Worm (Caenorhabditis elegans): ENCODE data around the gene C01G5.3.
A peak's percentile ranks its signal among the peaks of the same experiment; 100 is the strongest.

The C01G5.3 gene

ce11 chrIV:6535908-6536307 is at the start of gene C01G5.3:
Gene C01G5.3 (plus strand): TSS chrIV:6536208.
- TF ChIP-seq klf-2 (GFP tag; conservative IDR thresholded peaks at IDR 0.05) = no peak
- TF ChIP-seq tab-1 (GFP tag; IDR thresholded peaks at IDR 0.05) = no peak

- no peak for TF ChIP-seq flt-1 (GFP tag; IDR thresholded peaks at IDR 0.05)
- no peak for TF ChIP-seq ztf-29 (GFP tag; IDR thresholded peaks at IDR 0.05)
- TF ChIP-seq ref-1 (GFP tag; conservative IDR thresholded peaks at IDR 0.05) = no peak
- TF ChIP-seq klf-2 (GFP tag; conservative IDR thresholded peaks at IDR 0.05) = no peak
- no peak for TF ChIP-seq tab-1 (GFP tag; IDR thresholded peaks at IDR 0.05)
- TF ChIP-seq cog-1 (tag; optimal IDR thresholded peaks at IDR 0.05) = no peak
- no peak for TF ChIP-seq T22C8.4 (GFP tag; IDR thresholded peaks at IDR 0.05)
- TF ChIP-seq ztf-23 (GFP tag; IDR thresholded peaks at IDR 0.05) = no peak
- no peak for TF ChIP-seq med-1 (GFP tag; optimal IDR thresholded peaks at IDR 0.05; ENCODE audit: insufficient read depth)
These were observed 49.0 kb upstream of the C01G5.3 start, which contains the start of gene Y73B6BL.37 for ce11 chrIV:6487047-6487446. Gene Y73B6BL.37 (plus strand): TSS chrIV:6487347.

DNA sequence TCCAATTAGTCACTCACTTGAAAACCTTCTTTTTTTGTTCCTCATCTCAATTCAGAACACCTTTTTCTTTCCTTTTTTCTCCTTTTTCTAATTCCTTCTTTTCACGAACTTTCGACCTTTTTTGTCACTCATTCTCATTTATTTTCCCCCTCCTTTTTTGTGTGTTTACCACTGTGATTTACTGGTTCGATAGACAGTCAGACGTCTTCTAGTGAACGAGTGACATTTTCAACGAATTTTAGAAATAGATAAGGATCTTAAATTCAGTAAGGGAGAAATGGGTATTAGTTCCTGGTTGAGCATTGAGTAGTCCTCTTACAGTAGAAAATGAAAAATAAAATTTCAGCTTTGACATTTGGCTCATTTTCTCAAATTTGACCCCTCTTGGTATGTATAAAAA is 44.1 kb upstream of the C01G5.3 start:
- no peak for TF ChIP-seq flt-1 (GFP tag; IDR thresholded peaks at IDR 0.05)
- TF ChIP-seq ztf-29 (GFP tag; IDR thresholded peaks at IDR 0.05) = no peak
- no peak for TF ChIP-seq ref-1 (GFP tag; conservative IDR thresholded peaks at IDR 0.05)
- no peak for TF ChIP-seq klf-2 (GFP tag; conservative IDR thresholded peaks at IDR 0.05)
- TF ChIP-seq cog-1 (tag; optimal IDR thresholded peaks at IDR 0.05) = no peak
- TF ChIP-seq med-1 (GFP tag; optimal IDR thresholded peaks at IDR 0.05; ENCODE audit: insufficient read depth) = no peak
- TF ChIP-seq tab-1 (GFP tag; IDR thresholded peaks at IDR 0.05) = no peak
- no peak for TF ChIP-seq ztf-23 (GFP tag; IDR thresholded peaks at IDR 0.05)
- TF ChIP-seq T22C8.4 (GFP tag; IDR thresholded peaks at IDR 0.05) = no peak

DNA sequence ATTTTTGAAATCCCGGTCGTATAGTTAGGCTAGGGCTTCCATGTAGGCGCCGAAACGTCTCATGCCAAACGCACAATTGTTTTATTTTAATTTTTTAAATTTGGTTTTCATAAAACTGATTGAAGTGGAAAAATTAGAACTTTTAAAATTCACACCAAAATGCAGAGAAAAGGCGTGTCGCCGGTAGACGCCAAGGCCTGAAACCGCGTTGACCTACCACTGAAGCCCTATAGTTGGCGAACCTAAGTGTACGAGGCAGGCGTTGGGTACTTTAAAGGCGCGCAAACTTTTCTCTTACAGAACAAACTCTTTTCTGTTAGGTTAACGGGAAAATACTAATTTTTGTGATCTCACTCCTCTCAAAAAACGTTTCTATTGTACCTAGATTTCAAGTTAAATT is 42.7 kb upstream of the C01G5.3 start, which contains the start of gene Y73B6BL.44:
Gene Y73B6BL.44, plus strand, starts transcription at position 301 of the 400 bp plus-strand sequence.
- TF ChIP-seq ztf-29 (GFP tag; IDR thresholded peaks at IDR 0.05) (no peak), T22C8.4 (GFP tag; IDR thresholded peaks at IDR 0.05) (no peak), ztf-23 (GFP tag; IDR thresholded peaks at IDR 0.05) (no peak), flt-1 (GFP tag; IDR thresholded peaks at IDR 0.05) (no peak), cog-1 (tag; optimal IDR thresholded peaks at IDR 0.05) (no peak), ref-1 (GFP tag; conservative IDR thresholded peaks at IDR 0.05) (no peak), med-1 (GFP tag; optimal IDR thresholded peaks at IDR 0.05; ENCODE audit: insufficient read depth) (no peak), tab-1 (GFP tag; IDR thresholded peaks at IDR 0.05) (no peak), klf-2 (GFP tag; conservative IDR thresholded peaks at IDR 0.05) (no peak)

- TF ChIP-seq klf-2 (GFP tag; conservative IDR thresholded peaks at IDR 0.05) = no peak
- TF ChIP-seq ztf-29 (GFP tag; IDR thresholded peaks at IDR 0.05) = no peak
- TF ChIP-seq cog-1 (tag; optimal IDR thresholded peaks at IDR 0.05) = no peak
- TF ChIP-seq ref-1 (GFP tag; conservative IDR thresholded peaks at IDR 0.05) = no peak
- no peak for TF ChIP-seq flt-1 (GFP tag; IDR thresholded peaks at IDR 0.05)
- no peak for TF ChIP-seq med-1 (GFP tag; optimal IDR thresholded peaks at IDR 0.05; ENCODE audit: insufficient read depth)
- no peak for TF ChIP-seq tab-1 (GFP tag; IDR thresholded peaks at IDR 0.05)
- no peak for TF ChIP-seq T22C8.4 (GFP tag; IDR thresholded peaks at IDR 0.05)
- TF ChIP-seq ztf-23 (GFP tag; IDR thresholded peaks at IDR 0.05) = no peak
These were observed 39.9 kb upstream of the C01G5.3 start for ce11 chrIV:6496103-6496502.

DNA sequence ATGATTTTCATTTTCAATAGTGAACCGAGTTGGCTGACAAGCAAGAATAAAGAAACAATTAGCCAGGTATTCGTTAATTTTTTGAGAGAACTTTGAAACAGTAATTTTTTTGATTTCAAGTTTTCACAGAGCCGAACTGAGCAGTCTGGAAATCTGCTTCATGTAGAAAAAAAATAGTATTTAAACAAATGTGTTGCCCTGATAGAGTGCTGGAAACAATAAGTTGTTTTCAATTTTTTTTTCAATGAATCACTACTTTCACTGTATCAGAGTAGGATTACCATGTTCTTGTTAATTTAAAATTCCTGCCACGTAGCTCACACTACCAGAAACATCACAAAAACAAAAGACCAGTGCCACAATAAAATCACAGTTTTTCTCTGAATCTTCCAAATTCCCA is 35.6 kb upstream of the C01G5.3 start:
- TF ChIP-seq ref-1 (GFP tag; conservative IDR thresholded peaks at IDR 0.05) (no peak), flt-1 (GFP tag; IDR thresholded peaks at IDR 0.05) (no peak), cog-1 (tag; optimal IDR thresholded peaks at IDR 0.05) (no peak), tab-1 (GFP tag; IDR thresholded peaks at IDR 0.05) (no peak), med-1 (GFP tag; optimal IDR thresholded peaks at IDR 0.05; ENCODE audit: insufficient read depth) (no peak), T22C8.4 (GFP tag; IDR thresholded peaks at IDR 0.05) (no peak), ztf-29 (GFP tag; IDR thresholded peaks at IDR 0.05) (no peak), ztf-23 (GFP tag; IDR thresholded peaks at IDR 0.05) (no peak), klf-2 (GFP tag; conservative IDR thresholded peaks at IDR 0.05) (no peak)

ce11 chrIV:6500843-6501242 is 35.2 kb upstream of the C01G5.3 start:
- TF ChIP-seq cog-1 (tag; optimal IDR thresholded peaks at IDR 0.05) (peak; percentile 9), ztf-29 (GFP tag; IDR thresholded peaks at IDR 0.05) (no peak)

DNA sequence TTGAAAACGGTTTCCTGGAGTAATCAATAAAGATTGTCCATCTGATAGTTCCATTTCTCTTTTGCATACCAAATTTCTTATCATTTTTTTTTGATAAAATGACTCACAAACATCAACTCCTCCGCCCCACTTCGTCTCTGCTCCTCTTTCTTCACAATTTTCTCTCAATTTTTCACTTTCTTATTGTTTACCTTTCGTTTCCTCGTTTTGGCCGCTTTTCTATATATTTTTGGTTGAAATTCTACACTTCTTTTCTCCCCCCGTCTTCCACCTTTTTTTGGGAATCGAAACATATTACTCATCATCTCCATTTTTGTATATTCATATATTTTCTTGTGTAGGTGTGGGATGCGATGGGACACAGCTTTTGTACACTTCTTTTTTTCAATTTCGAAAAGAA is 33.3 kb upstream of the C01G5.3 start:
- no peak for TF ChIP-seq cog-1 (tag; optimal IDR thresholded peaks at IDR 0.05)
- TF ChIP-seq klf-2 (GFP tag; conservative IDR thresholded peaks at IDR 0.05) = no peak
- TF ChIP-seq T22C8.4 (GFP tag; IDR thresholded peaks at IDR 0.05) = no peak
- no peak for TF ChIP-seq ztf-29 (GFP tag; IDR thresholded peaks at IDR 0.05)
- TF ChIP-seq med-1 (GFP tag; optimal IDR thresholded peaks at IDR 0.05; ENCODE audit: insufficient read depth) = no peak
- no peak for TF ChIP-seq flt-1 (GFP tag; IDR thresholded peaks at IDR 0.05)
- no peak for TF ChIP-seq tab-1 (GFP tag; IDR thresholded peaks at IDR 0.05)
- no peak for TF ChIP-seq ztf-23 (GFP tag; IDR thresholded peaks at IDR 0.05)
- no peak for TF ChIP-seq ref-1 (GFP tag; conservative IDR thresholded peaks at IDR 0.05)

ce11 chrIV:6506424-6506823 is 29.6 kb upstream of the C01G5.3 start, which contains the start of gene pqn-89:
Gene pqn-89 (plus strand): TSS chrIV:6506724.
- TF ChIP-seq flt-1 (GFP tag; IDR thresholded peaks at IDR 0.05) (no peak), cog-1 (tag; optimal IDR thresholded peaks at IDR 0.05) (no peak), ref-1 (GFP tag; conservative IDR thresholded peaks at IDR 0.05) (no peak), ztf-23 (GFP tag; IDR thresholded peaks at IDR 0.05) (no peak), T22C8.4 (GFP tag; IDR thresholded peaks at IDR 0.05) (no peak), klf-2 (GFP tag; conservative IDR thresholded peaks at IDR 0.05) (no peak), ztf-29 (GFP tag; IDR thresholded peaks at IDR 0.05) (no peak), med-1 (GFP tag; optimal IDR thresholded peaks at IDR 0.05; ENCODE audit: insufficient read depth) (no peak), tab-1 (GFP tag; IDR thresholded peaks at IDR 0.05) (no peak)

DNA sequence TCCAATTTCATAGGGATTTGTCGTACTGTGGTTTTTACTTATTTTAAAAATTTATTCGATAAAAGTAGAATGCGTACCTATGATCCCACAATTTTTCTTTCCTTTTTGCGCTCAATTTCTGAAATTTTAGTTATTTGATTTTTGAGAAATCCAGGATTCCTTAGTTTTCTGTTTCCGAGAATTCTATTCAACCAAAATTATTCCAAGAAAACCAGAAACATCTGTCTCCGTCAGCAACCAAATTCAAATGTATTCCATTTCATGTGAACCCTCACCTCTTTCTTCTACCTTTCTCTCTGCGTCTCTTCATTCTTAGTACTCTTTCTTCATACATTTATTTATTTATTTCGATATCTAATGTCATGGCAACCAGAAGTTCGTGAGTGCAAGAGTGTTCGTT is 24.2 kb upstream of the C01G5.3 start:
- TF ChIP-seq cog-1 (tag; optimal IDR thresholded peaks at IDR 0.05) = no peak
- TF ChIP-seq ref-1 (GFP tag; conservative IDR thresholded peaks at IDR 0.05) = no peak
- TF ChIP-seq ztf-29 (GFP tag; IDR thresholded peaks at IDR 0.05) = no peak
- no peak for TF ChIP-seq med-1 (GFP tag; optimal IDR thresholded peaks at IDR 0.05; ENCODE audit: insufficient read depth)
- TF ChIP-seq klf-2 (GFP tag; conservative IDR thresholded peaks at IDR 0.05) = no peak
- no peak for TF ChIP-seq T22C8.4 (GFP tag; IDR thresholded peaks at IDR 0.05)
- TF ChIP-seq tab-1 (GFP tag; IDR thresholded peaks at IDR 0.05) = no peak
- TF ChIP-seq flt-1 (GFP tag; IDR thresholded peaks at IDR 0.05) = no peak
- TF ChIP-seq ztf-23 (GFP tag; IDR thresholded peaks at IDR 0.05) = no peak
